Worm (Caenorhabditis elegans): ENCODE measurements around the gene nspb-10.

ce11 chrII:14548691-14549090, 39.4 kb downstream of the nspb-10 start, which contains the start of gene gcy-29:
- TF ChIP-seq aly-2 (tag; optimal IDR thresholded peaks at IDR 0.05) (no peak), zag-1 (tag; optimal IDR thresholded peaks at IDR 0.05) (no peak), ztf-4 (tag; optimal IDR thresholded peaks at IDR 0.05) (no peak), sptf-1 (tag; optimal IDR thresholded peaks at IDR 0.05) (no peak), pqm-1 (tag; optimal IDR thresholded peaks at IDR 0.05) (no peak), snpc-4 (tag; optimal IDR thresholded peaks at IDR 0.05) (no peak), mab-9 (GFP tag; IDR thresholded peaks at IDR 0.05) (no peak), nhr-11 (tag; optimal IDR thresholded peaks at IDR 0.05) (no peak), fkh-8 (tag; optimal IDR thresholded peaks at IDR 0.05) (no peak), nhr-77 (tag; optimal IDR thresholded peaks at IDR 0.05) (no peak), lin-13 (GFP tag; optimal IDR thresholded peaks at IDR 0.05) (no peak), sup-37 (GFP tag; optimal IDR thresholded peaks at IDR 0.05) (no peak)

Measured in whole organism, L1 larva.